Worm (Caenorhabditis elegans) whole organism, L1 larva: ENCODE results near the gene H11E01.3.

Experiments used
- fos-1 ChIP-seq: fragments of 150-350 bp; optimal IDR thresholded peaks from 2 replicates; lab custom pipeline; 2014; ENCODE audit warnings: missing biosample characterization, missing genetic modification characterization
- jun-1 ChIP-seq: fragments of 150-350 bp; optimal IDR thresholded peaks from 2 replicates; lab custom pipeline; 2014; ENCODE audit warnings: missing biosample characterization, missing genetic modification reagents, missing genetic modification characterization
- rnt-1 ChIP-seq: sonication (generic microtip); optimal IDR thresholded peaks from 2 replicates; lab custom pipeline; 2016; ENCODE audit warnings: mild to moderate bottlenecking, missing genetic modification characterization, moderate library complexity, missing compliant biosample characterization
- unc-62 ChIP-seq: fragments of 150-350 bp; optimal IDR thresholded peaks from 2 replicates; lab custom pipeline; 2014; ENCODE audit warnings: missing biosample characterization, missing genetic modification reagents, missing genetic modification characterization
- zag-1 ChIP-seq: fragments of 150-350 bp; optimal IDR thresholded peaks from 2 replicates; lab custom pipeline; 2014; ENCODE audit warnings: missing biosample characterization, missing genetic modification characterization

ce11 chrX:1583980-1584379 is 20.7 kb upstream of the H11E01.3 start:
- no peak for TF ChIP-seq unc-62
- no peak for TF ChIP-seq fos-1
- TF ChIP-seq jun-1 (tag; lab: Kevin White, UChicago), result no peak
- TF ChIP-seq zag-1 (tag; lab: Kevin White, UChicago), result no peak
- TF ChIP-seq rnt-1, result no peak
